Fruit fly (Drosophila melanogaster) whole organism, embryonic: ENCODE results near the gene Gga.

Source experiments
- Atf-2 ChIP-seq: fragments of 200-800 bp; sonication (Bioruptor generic); optimal IDR thresholded peaks from 2 replicates; lab custom pipeline; 2016; ENCODE audit warnings: missing biosample characterization, missing genetic modification characterization
- B-H1 ChIP-seq: fragments of 200-800 bp; sonication (Bioruptor generic); IDR thresholded peaks from 3 replicates; pipeline ENCODE4 v1.3.6; 2022; ENCODE audit warnings: missing biosample characterization, missing genetic modification characterization
- BEAF-32 ChIP-seq: fragments of 200-800 bp; sonication (Bioruptor generic); optimal IDR thresholded peaks from 3 replicates; lab custom pipeline; 2017; ENCODE audit warnings: missing biosample characterization, missing genetic modification characterization, mild to moderate bottlenecking, moderate library complexity, missing genetic modification reagents
- CG10543 ChIP-seq: fragments of 200-800 bp; sonication (Bioruptor generic); optimal IDR thresholded peaks from 3 replicates; lab custom pipeline; 2017; ENCODE audit warnings: missing biosample characterization, mild to moderate bottlenecking, missing genetic modification characterization, moderate library complexity
- CG10654 ChIP-seq: fragments of 200-800 bp; sonication (Bioruptor generic); optimal IDR thresholded peaks from 2 replicates; lab custom pipeline; 2016; ENCODE audit warnings: missing biosample characterization, missing genetic modification characterization
- CG12219 ChIP-seq: fragments of 200-800 bp; sonication (Bioruptor generic); optimal IDR thresholded peaks from 3 replicates; lab custom pipeline; 2018; ENCODE audit warnings: missing biosample characterization, mild to moderate bottlenecking, missing genetic modification characterization
- CG12299 ChIP-seq: fragments of 200-800 bp; sonication (Bioruptor generic); optimal IDR thresholded peaks from 2 replicates; lab custom pipeline; 2018; ENCODE audit warnings: missing biosample characterization, mild to moderate bottlenecking, missing genetic modification characterization
- CG1233 ChIP-seq: fragments of 200-800 bp; sonication (Bioruptor generic); optimal IDR thresholded peaks from 4 replicates; lab custom pipeline; 2018; ENCODE audit warnings: missing biosample characterization, mild to moderate bottlenecking, missing genetic modification characterization
- CG13123 ChIP-seq: fragments of 200-800 bp; sonication (Bioruptor generic); optimal IDR thresholded peaks from 2 replicates; lab custom pipeline; 2016; ENCODE audit warnings: missing biosample characterization, missing genetic modification characterization
- CG14050 ChIP-seq: fragments of 200-800 bp; sonication (Bioruptor generic); IDR thresholded peaks from 3 replicates; pipeline ENCODE4 v1.3.6; 2022; ENCODE audit warnings: missing biosample characterization, missing genetic modification characterization
- CG14667 ChIP-seq: fragments of 200-800 bp; sonication (Bioruptor generic); IDR thresholded peaks from 2 replicates; pipeline ENCODE4 v1.3.6; 2022; ENCODE audit warnings: missing biosample characterization, missing genetic modification characterization
- CG15269 ChIP-seq: fragments of 200-800 bp; sonication (Bioruptor generic); optimal IDR thresholded peaks from 2 replicates; lab custom pipeline; 2018; ENCODE audit warnings: missing biosample characterization, mild to moderate bottlenecking, missing genetic modification characterization, moderate library complexity
- CG16779 ChIP-seq: fragments of 200-800 bp; sonication (Bioruptor generic); IDR thresholded peaks from 2 replicates; pipeline ENCODE4 v1.3.6; 2022; ENCODE audit warnings: missing biosample characterization, missing genetic modification characterization
- CG16863 ChIP-seq: fragments of 200-800 bp; sonication (Bioruptor generic); optimal IDR thresholded peaks from 3 replicates; lab custom pipeline; 2016; ENCODE audit warnings: missing biosample characterization, missing genetic modification characterization
- CG2199 ChIP-seq: fragments of 200-800 bp; sonication (Bioruptor generic); IDR thresholded peaks from 3 replicates; pipeline ENCODE4 v1.3.6; 2022; ENCODE audit warnings: missing biosample characterization, missing genetic modification characterization
- CG3065 ChIP-seq: fragments of 200-800 bp; sonication (Bioruptor generic); optimal IDR thresholded peaks from 2 replicates; lab custom pipeline; 2016; ENCODE audit warnings: missing biosample characterization, missing genetic modification characterization
- CG4328 ChIP-seq: fragments of 200-800 bp; sonication (Bioruptor generic); optimal IDR thresholded peaks from 3 replicates; lab custom pipeline; 2017; ENCODE audit warnings: missing biosample characterization, missing genetic modification reagents, missing genetic modification characterization
- CG43689 ChIP-seq: fragments of 200-800 bp; sonication (Bioruptor generic); IDR thresholded peaks from 2 replicates; pipeline ENCODE4 v1.3.6; 2022; ENCODE audit warnings: missing biosample characterization, missing genetic modification characterization
- CG6272 ChIP-seq: fragments of 200-800 bp; sonication (Bioruptor generic); IDR thresholded peaks from 2 replicates; pipeline ENCODE4 v1.3.6; 2022; ENCODE audit warnings: missing biosample characterization, missing genetic modification characterization
- CG8944 ChIP-seq: fragments of 200-800 bp; sonication (Bioruptor generic); optimal IDR thresholded peaks from 3 replicates; lab custom pipeline; 2016; ENCODE audit warnings: missing biosample characterization, missing genetic modification characterization
- CG9437 ChIP-seq: fragments of 200-800 bp; sonication (Bioruptor generic); optimal IDR thresholded peaks from 2 replicates; lab custom pipeline; 2018; ENCODE audit warnings: missing biosample characterization, mild to moderate bottlenecking, missing genetic modification characterization
- Camta ChIP-seq: fragments of 200-800 bp; sonication (Bioruptor generic); optimal IDR thresholded peaks from 2 replicates; lab custom pipeline; 2016; ENCODE audit warnings: missing biosample characterization, missing genetic modification characterization
- Dek ChIP-seq: fragments of 200-800 bp; sonication (Bioruptor generic); optimal IDR thresholded peaks from 3 replicates; lab custom pipeline; 2019; ENCODE audit warnings: missing biosample characterization, mild to moderate bottlenecking, missing genetic modification characterization, moderate library complexity
- Doc2 ChIP-seq: fragments of 200-800 bp; sonication (Bioruptor generic); IDR thresholded peaks from 2 replicates; pipeline ENCODE4 v1.3.6; 2022; ENCODE audit warnings: missing biosample characterization, missing genetic modification characterization
- Doc3 ChIP-seq: fragments of 200-800 bp; sonication (Bioruptor generic); IDR thresholded peaks from 3 replicates; pipeline ENCODE4 v1.3.6; 2022; ENCODE audit warnings: missing biosample characterization, missing genetic modification characterization; ENCODE audit not compliant: partially characterized antibody
- HLH3B ChIP-seq: fragments of 200-800 bp; sonication (Bioruptor generic); IDR thresholded peaks from 2 replicates; pipeline ENCODE4 v1.3.6; 2022; ENCODE audit warnings: missing biosample characterization, missing genetic modification characterization
- HmgZ ChIP-seq: fragments of 200-800 bp; sonication (Bioruptor generic); optimal IDR thresholded peaks from 2 replicates; lab custom pipeline; 2018; ENCODE audit warnings: missing biosample characterization, mild to moderate bottlenecking, missing genetic modification characterization
- Mes4 ChIP-seq: fragments of 200-800 bp; sonication (Bioruptor generic); optimal IDR thresholded peaks from 2 replicates; lab custom pipeline; 2016; ENCODE audit warnings: missing biosample characterization, missing genetic modification characterization
- NfI ChIP-seq: fragments of 200-800 bp; sonication (Bioruptor generic); optimal IDR thresholded peaks from 3 replicates; lab custom pipeline; 2018; ENCODE audit warnings: missing biosample characterization, mild to moderate bottlenecking, missing genetic modification characterization, moderate library complexity
- Six4 ChIP-seq: fragments of 200-800 bp; sonication (Bioruptor generic); optimal IDR thresholded peaks from 2 replicates; lab custom pipeline; 2016; ENCODE audit warnings: missing biosample characterization, missing genetic modification characterization
- aop ChIP-seq: fragments of 200-800 bp; sonication (Bioruptor generic); IDR thresholded peaks from 2 replicates; pipeline ENCODE4 v1.3.6; 2022; ENCODE audit warnings: missing biosample characterization, missing genetic modification characterization
- ap ChIP-seq: fragments of 200-800 bp; sonication (Bioruptor generic); IDR thresholded peaks from 2 replicates; pipeline ENCODE4 v1.3.6; 2022; ENCODE audit warnings: missing biosample characterization, missing genetic modification characterization
- bcd ChIP-seq: fragments of 200-800 bp; sonication (Bioruptor generic); optimal IDR thresholded peaks from 2 replicates; lab custom pipeline; 2017; ENCODE audit warnings: missing biosample characterization, mild to moderate bottlenecking, missing genetic modification characterization
- cas ChIP-seq: fragments of 200-800 bp; sonication (Bioruptor generic); IDR thresholded peaks from 2 replicates; pipeline ENCODE4 v1.3.6; 2022; ENCODE audit warnings: missing biosample characterization, missing genetic modification characterization
- da ChIP-seq: fragments of 200-800 bp; sonication (Bioruptor generic); optimal IDR thresholded peaks from 2 replicates; lab custom pipeline; 2016; ENCODE audit warnings: missing biosample characterization, missing genetic modification characterization
- dimm ChIP-seq: fragments of 200-800 bp; sonication (Bioruptor generic); IDR thresholded peaks from 2 replicates; pipeline ENCODE4 v1.3.6; 2022; ENCODE audit warnings: missing biosample characterization, missing genetic modification characterization
- ems ChIP-seq: fragments of 200-800 bp; sonication (Bioruptor generic); optimal IDR thresholded peaks from 3 replicates; lab custom pipeline; 2016; ENCODE audit warnings: missing biosample characterization, missing genetic modification characterization
- en ChIP-seq: fragments of 200-800 bp; sonication (Bioruptor generic); optimal IDR thresholded peaks from 2 replicates; lab custom pipeline; 2016; ENCODE audit warnings: missing biosample characterization, missing genetic modification characterization
- ftz-f1 ChIP-seq: fragments of 200-800 bp; sonication (Bioruptor generic); optimal IDR thresholded peaks from 2 replicates; lab custom pipeline; 2016; ENCODE audit warnings: missing biosample characterization, missing genetic modification characterization
- gro ChIP-seq: fragments of 200-800 bp; sonication (Bioruptor generic); optimal IDR thresholded peaks from 2 replicates; lab custom pipeline; 2016; ENCODE audit warnings: missing biosample characterization, missing genetic modification characterization
- hbn ChIP-seq: fragments of 200-800 bp; sonication (Bioruptor generic); IDR thresholded peaks from 2 replicates; pipeline ENCODE4 v1.3.6; 2022; ENCODE audit warnings: missing biosample characterization, missing genetic modification characterization; ENCODE audit not compliant: partially characterized antibody
- insv ChIP-seq, 2 experiments: fragments of 200-800 bp; sonication (Bioruptor generic); optimal IDR thresholded peaks; 3 replicates each; lab custom pipeline; 2016 to 2018; ENCODE audit warnings: missing biosample characterization in 2 of 2, missing genetic modification characterization in 2 of 2
- inv ChIP-seq: fragments of 200-800 bp; sonication (Bioruptor generic); IDR thresholded peaks from 2 replicates; pipeline ENCODE4 v1.3.6; 2022; ENCODE audit warnings: missing biosample characterization, missing genetic modification characterization; ENCODE audit not compliant: partially characterized antibody
- klu ChIP-seq: fragments of 200-800 bp; sonication (Bioruptor generic); IDR thresholded peaks from 2 replicates; pipeline ENCODE4 v1.3.6; 2022; ENCODE audit warnings: missing biosample characterization, missing genetic modification characterization
- onecut ChIP-seq: fragments of 200-800 bp; sonication (Bioruptor generic); IDR thresholded peaks from 2 replicates; pipeline ENCODE4 v1.3.6; 2022; ENCODE audit warnings: missing biosample characterization, missing genetic modification characterization
- psq ChIP-seq: fragments of 200-800 bp; sonication (Bioruptor generic); optimal IDR thresholded peaks from 2 replicates; lab custom pipeline; 2017; ENCODE audit warnings: missing biosample characterization, missing genetic modification characterization
- sob ChIP-seq: fragments of 200-800 bp; sonication (Bioruptor generic); IDR thresholded peaks from 2 replicates; pipeline ENCODE4 v1.3.6; 2022; ENCODE audit warnings: missing biosample characterization, missing genetic modification characterization
- stwl ChIP-seq: fragments of 200-800 bp; sonication (Bioruptor generic); optimal IDR thresholded peaks from 3 replicates; lab custom pipeline; 2018; ENCODE audit warnings: missing biosample characterization, mild to moderate bottlenecking, missing genetic modification characterization, moderate library complexity
- tna ChIP-seq: fragments of 200-800 bp; sonication (Bioruptor generic); IDR thresholded peaks from 2 replicates; pipeline ENCODE4 v1.3.6; 2022; ENCODE audit warnings: missing biosample characterization, missing genetic modification characterization; ENCODE audit not compliant: partially characterized antibody
- zen ChIP-seq: fragments of 200-800 bp; sonication (Bioruptor generic); optimal IDR thresholded peaks from 3 replicates; lab custom pipeline; 2018; ENCODE audit warnings: missing biosample characterization, mild to moderate bottlenecking, missing genetic modification characterization, moderate library complexity

Gene Gga

DNA sequence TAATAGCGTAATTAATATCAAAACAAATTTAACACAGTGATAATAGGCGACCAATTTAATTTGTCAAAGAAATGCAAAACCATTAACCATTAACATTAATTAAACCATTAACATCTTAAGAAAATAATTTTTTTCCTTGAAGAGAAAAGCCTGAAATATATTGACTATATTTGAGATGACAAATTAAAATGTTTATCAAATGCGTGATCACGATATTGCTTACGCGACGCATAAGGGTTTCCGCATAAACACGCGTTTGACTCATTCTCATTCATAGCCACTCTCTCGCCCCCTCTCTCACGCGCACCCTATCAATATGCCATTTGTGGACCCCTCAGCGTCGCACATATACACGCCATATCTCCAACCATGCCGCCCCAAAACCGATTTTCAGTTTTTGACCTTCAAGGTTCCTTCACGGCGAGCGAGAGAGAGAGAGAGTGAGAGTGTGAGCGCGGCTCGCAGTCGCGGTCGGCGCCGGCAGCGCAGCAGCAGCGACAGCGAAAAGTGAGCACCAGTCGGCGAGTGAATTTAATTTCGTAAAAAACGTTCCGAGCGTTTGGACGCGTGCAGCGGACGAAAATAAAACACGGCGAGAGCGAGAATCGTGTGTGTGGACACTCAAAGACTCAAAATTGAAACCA is 15.3 kb upstream of the Gga start, which contains the start of gene Hex-A (continued):
- TF ChIP-seq CG15269 (tag; lab: Kevin White, UChicago) (peak; percentile 98), CG10543 (GFP tag; lab: Kevin White, UChicago) (peak; percentile 100), BEAF-32 (GFP tag; lab: Kevin White, UChicago) (peak; percentile 27), Camta (GFP tag; lab: Kevin White, UChicago) (peak; percentile 95), zen (tag; lab: Kevin White, UChicago) (peak; percentile 90), Doc3 (GFP tag; lab: Robert Waterston, UW) (no peak), CG9437 (GFP tag; lab: Kevin White, UChicago) (peak; percentile 94), inv (no peak), CG6272 (peak; percentile 61), tna (GFP tag; lab: Robert Waterston, UW) (no peak; the same call in 1 of the 2 replicates), CG43689 (GFP tag; lab: Robert Waterston, UW) (peak; percentile 81), CG13123 (GFP tag; lab: Kevin White, UChicago) (peak; percentile 81), CG10654 (peak; percentile 84), hbn (GFP tag; lab: Robert Waterston, UW) (no peak), CG1233 (GFP tag; lab: Kevin White, UChicago) (peak; percentile 96), da (peak; percentile 80), CG3065 (GFP tag; lab: Kevin White, UChicago) (peak; percentile 34), aop (peak; percentile 77), Doc2 (GFP tag; lab: Robert Waterston, UW) (peak; percentile 74), HmgZ (peak; percentile 98), Six4 (peak; percentile 87), insv (GFP tag; optimal IDR thresholded peaks at IDR 0.05; lab: Kevin White, UChicago) (peak; percentile 2 to 84), CG16779 (GFP tag; lab: Robert Waterston, UW) (peak; percentile 69), HLH3B (GFP tag; lab: Robert Waterston, UW) (peak; percentile 91), ftz-f1 (peak; percentile 99), CG14667 (peak; percentile 75), CG12299 (tag; lab: Kevin White, UChicago) (peak; percentile 98), CG4328 (GFP tag; lab: Kevin White, UChicago) (peak; percentile 99), stwl (no peak), CG12219 (GFP tag; lab: Kevin White, UChicago) (peak; percentile 98), psq (GFP tag; lab: Kevin White, UChicago) (peak; percentile 83), en (GFP tag; lab: Kevin White, UChicago) (peak; percentile 93), gro (peak; percentile 96), CG8944 (GFP tag; lab: Kevin White, UChicago) (peak; percentile 81), CG2199 (GFP tag; lab: Robert Waterston, UW) (peak; percentile 38; the same call in 1 of the 3 replicates), NfI (GFP tag; lab: Kevin White, UChicago) (peak; percentile 97), onecut (peak; percentile 94), ap (peak; percentile 83), sob (GFP tag; lab: Robert Waterston, UW) (peak; percentile 91), CG14050 (GFP tag; lab: Robert Waterston, UW) (peak; percentile 86), ems (peak; percentile 93), bcd (GFP tag; lab: Kevin White, UChicago) (peak; percentile 96), Mes4 (GFP tag; lab: Kevin White, UChicago) (peak; percentile 88), B-H1 (GFP tag; lab: Robert Waterston, UW) (peak; percentile 86), CG16863 (GFP tag; lab: Kevin White, UChicago) (peak; percentile 86), Atf-2 (GFP tag; lab: Kevin White, UChicago) (peak; percentile 91), Dek (tag; lab: Kevin White, UChicago) (peak; percentile 97), cas (GFP tag; lab: Robert Waterston, UW) (peak; percentile 73; the same call in 1 of the 2 replicates), dimm (GFP tag; lab: Robert Waterston, UW) (peak; percentile 80), klu (GFP tag; lab: Robert Waterston, UW) (peak; percentile 89)
